Worm (Caenorhabditis elegans) whole organism, L2 larva: ENCODE data around the gene C56E10.3.

ENCODE experiments used
- F13H6.1 ChIP-seq: sonication (generic microtip); optimal IDR thresholded peaks from 2 replicates; lab custom pipeline; 2016; ENCODE audit warnings: missing genetic modification characterization, missing compliant biosample characterization
- R02D3.7 ChIP-seq: fragments of 150-350 bp; optimal IDR thresholded peaks from 2 replicates; lab custom pipeline; 2014; ENCODE audit warnings: missing biosample characterization, missing genetic modification characterization
- ama-1 ChIP-seq: fragments of 150-350 bp; optimal IDR thresholded peaks from 2 replicates; lab custom pipeline; 2018; ENCODE audit warnings: inconsistent platforms
- blmp-1 ChIP-seq: sonication (generic microtip); optimal IDR thresholded peaks from 2 replicates; lab custom pipeline; 2017; ENCODE audit warnings: missing genetic modification characterization, mild to moderate bottlenecking, missing compliant biosample characterization, antibody characterized with exemption, moderate library complexity; ENCODE audit not compliant: insufficient read depth
- dmd-4 ChIP-seq: sonication (generic microtip); optimal IDR thresholded peaks from 2 replicates; lab custom pipeline; 2017; ENCODE audit warnings: missing biosample characterization, missing genetic modification characterization
- egl-27 ChIP-seq: sonication (generic microtip); optimal IDR thresholded peaks from 3 replicates; lab custom pipeline; 2017; ENCODE audit warnings: missing biosample characterization, missing genetic modification reagents, missing genetic modification characterization
- fos-1 ChIP-seq: fragments of 150-350 bp; optimal IDR thresholded peaks from 2 replicates; lab custom pipeline; 2014; ENCODE audit warnings: missing biosample characterization, missing genetic modification characterization
- lin-13 ChIP-seq: fragments of 150-350 bp; optimal IDR thresholded peaks from 2 replicates; lab custom pipeline; 2014; ENCODE audit warnings: missing biosample characterization, missing genetic modification reagents, missing genetic modification characterization
- nhr-10 ChIP-seq: sonication (generic microtip); optimal IDR thresholded peaks from 2 replicates; lab custom pipeline; 2017; ENCODE audit warnings: missing biosample characterization, missing genetic modification characterization
- nhr-11 ChIP-seq: fragments of 150-350 bp; optimal IDR thresholded peaks from 2 replicates; lab custom pipeline; 2014; ENCODE audit warnings: missing biosample characterization, missing genetic modification characterization
- nhr-12 ChIP-seq: fragments of 150-350 bp; optimal IDR thresholded peaks from 2 replicates; lab custom pipeline; 2014; ENCODE audit warnings: missing biosample characterization, missing genetic modification characterization
- nhr-25 ChIP-seq: fragments of 150-350 bp; sonication (generic microtip); optimal IDR thresholded peaks from 3 replicates; lab custom pipeline; 2014; ENCODE audit warnings: missing biosample characterization, missing genetic modification characterization
- unc-39 ChIP-seq: fragments of 150-350 bp; optimal IDR thresholded peaks from 2 replicates; lab custom pipeline; 2014; ENCODE audit warnings: missing biosample characterization, missing genetic modification characterization
- unc-62 ChIP-seq: fragments of 150-350 bp; optimal IDR thresholded peaks from 2 replicates; lab custom pipeline; 2014; ENCODE audit warnings: missing biosample characterization, missing genetic modification reagents, missing genetic modification characterization

ce11 chrX:6656770-6657169, 11.3 kb downstream of the C56E10.3 start:
- TF ChIP-seq unc-62 (GFP tag; lab: Kevin White, UChicago), result no peak
- no peak for TF ChIP-seq nhr-11
- no peak for TF ChIP-seq unc-39 (tag; lab: Kevin White, UChicago)
- no peak for TF ChIP-seq nhr-10
- TF ChIP-seq fos-1 (tag; lab: Kevin White, UChicago), result peak; percentile 62
- TF ChIP-seq F13H6.1, result no peak
- no peak for TF ChIP-seq nhr-12
- no peak for TF ChIP-seq blmp-1 (tag; lab: Kevin White, UChicago)
- no peak for TF ChIP-seq ama-1 (lab: Kevin White, UChicago)
- TF ChIP-seq dmd-4 (tag; lab: Kevin White, UChicago), result no peak
- no peak for TF ChIP-seq lin-13 (GFP tag; lab: Kevin White, UChicago)
- TF ChIP-seq egl-27, result no peak
- no peak for TF ChIP-seq nhr-25
- TF ChIP-seq R02D3.7 (tag; lab: Kevin White, UChicago), result no peak
